Worm (Caenorhabditis elegans) whole organism, early embryonic: ENCODE measurements around the gene F25E5.1.
"Not testable (repeated sequence)": the region's sequence is repeated elsewhere in the genome, so short reads cannot be mapped to it uniquely, and the experiment has no call there.

ENCODE experiments used
- B0310.2 ChIP-seq: sonication (generic microtip); optimal IDR thresholded peaks from 2 replicates; lab custom pipeline; 2016; ENCODE audit warnings: mild to moderate bottlenecking, missing genetic modification characterization, missing compliant biosample characterization
- F13C5.2 ChIP-seq: sonication (generic microtip); optimal IDR thresholded peaks from 2 replicates; lab custom pipeline; 2017; ENCODE audit warnings: mild to moderate bottlenecking, missing genetic modification characterization, inconsistent platforms, missing compliant biosample characterization
- aly-1 ChIP-seq: sonication (generic microtip); optimal IDR thresholded peaks from 2 replicates; lab custom pipeline; 2016; ENCODE audit warnings: missing genetic modification characterization, missing compliant biosample characterization
- ama-1 ChIP-seq: fragments of 150-350 bp; optimal IDR thresholded peaks from 2 replicates; lab custom pipeline; 2014
- ceh-13 ChIP-seq: fragments of 200-800 bp; sonication (Bioruptor generic); optimal IDR thresholded peaks from 2 replicates; lab custom pipeline; 2018; ENCODE audit warnings: mild to moderate bottlenecking, missing genetic modification characterization, missing compliant biosample characterization
- ceh-36 ChIP-seq: sonication (generic microtip); optimal IDR thresholded peaks from 2 replicates; lab custom pipeline; 2016; ENCODE audit warnings: missing genetic modification characterization, inconsistent platforms, missing compliant biosample characterization
- ets-7 ChIP-seq: sonication (generic microtip); optimal IDR thresholded peaks from 2 replicates; lab custom pipeline; 2016; ENCODE audit warnings: missing genotype, missing genetic modification characterization, missing compliant biosample characterization
- flt-1 ChIP-seq: fragments of 200-800 bp; sonication (Bioruptor generic); IDR thresholded peaks from 2 replicates; pipeline ENCODE4 v1.3.6; 2022; ENCODE audit warnings: missing genetic modification characterization, missing compliant biosample characterization
- hmbx-1 ChIP-seq: sonication (generic microtip); optimal IDR thresholded peaks from 2 replicates; lab custom pipeline; 2016; ENCODE audit warnings: mild to moderate bottlenecking, missing genetic modification characterization, missing compliant biosample characterization
- hmg-4 ChIP-seq: fragments of 200-800 bp; sonication (Bioruptor generic); optimal IDR thresholded peaks from 2 replicates; lab custom pipeline; 2018; ENCODE audit warnings: mild to moderate bottlenecking, missing genetic modification characterization, missing compliant biosample characterization
- hnd-1 ChIP-seq: sonication (generic microtip); optimal IDR thresholded peaks from 2 replicates; lab custom pipeline; 2016; ENCODE audit warnings: missing genetic modification characterization, missing compliant biosample characterization
- pes-1 ChIP-seq: fragments of 200-800 bp; sonication (Bioruptor generic); IDR thresholded peaks from 2 replicates; pipeline ENCODE4 v1.3.6; 2022; ENCODE audit warnings: missing genetic modification reagents, missing genetic modification characterization, missing compliant biosample characterization
- scrt-1 ChIP-seq: fragments of 200-800 bp; sonication (Bioruptor generic); IDR thresholded peaks from 2 replicates; pipeline ENCODE4 v1.3.6; 2022; ENCODE audit warnings: missing genetic modification characterization, missing compliant biosample characterization
- sea-1 ChIP-seq: fragments of 200-800 bp; sonication (Bioruptor generic); conservative IDR thresholded peaks from 2 replicates; pipeline ENCODE4 v1.3.6; 2022; ENCODE audit warnings: missing genetic modification characterization, missing compliant biosample characterization
- tbx-11 ChIP-seq: fragments of 200-800 bp; sonication (Bioruptor generic); IDR thresholded peaks from 2 replicates; pipeline ENCODE4 v1.3.6; 2022; ENCODE audit warnings: missing genetic modification characterization, missing compliant biosample characterization
- tbx-37 ChIP-seq: fragments of 200-800 bp; sonication (Bioruptor generic); conservative IDR thresholded peaks from 2 replicates; pipeline ENCODE4 v1.3.6; 2022; ENCODE audit warnings: missing genetic modification reagents, missing genetic modification characterization, missing compliant biosample characterization
- tra-4 ChIP-seq: sonication (generic microtip); optimal IDR thresholded peaks from 2 replicates; lab custom pipeline; 2017; ENCODE audit warnings: missing genetic modification characterization, missing compliant biosample characterization

Gene F25E5.1

ce11 chrV:7437538-7437937 lies 28.1 kb upstream of the F25E5.1 start, which contains the start of gene F25E5.9:
TSS of gene F25E5.9 (minus strand) at chrV:7437919.
- no peak for TF ChIP-seq sea-1

DNA sequence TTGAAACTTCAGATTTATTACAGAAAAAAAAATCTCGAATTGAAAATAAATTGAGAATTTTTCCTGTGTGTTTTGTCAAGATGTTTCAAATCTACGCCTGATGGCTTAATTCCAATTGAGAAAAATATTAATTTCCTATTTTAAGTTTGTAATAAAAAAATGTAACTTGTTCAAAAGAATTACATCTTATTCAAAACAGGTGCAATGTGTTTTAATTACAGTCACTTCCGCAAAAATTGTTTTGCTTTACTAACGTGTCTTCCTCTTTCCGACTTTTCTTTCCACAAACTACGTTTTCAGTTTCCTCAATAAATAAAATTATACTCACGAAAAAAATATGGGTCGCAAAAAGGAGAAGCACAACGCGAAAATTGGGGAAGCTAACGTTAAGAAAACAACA lies 27.7 kb upstream of the F25E5.1 start, which contains the start of gene F25E5.16:
Gene F25E5.16 (plus strand): TSS at position 301 of the 400 bp plus-strand sequence.
- no peak for TF ChIP-seq B0310.2 (tag; lab: Kevin White, UChicago)
- no peak for TF ChIP-seq ceh-13
- no peak for TF ChIP-seq pes-1 (GFP tag; lab: Robert Waterston, UW)
- no peak for TF ChIP-seq tbx-37 (GFP tag; lab: Robert Waterston, UW)
- no peak for TF ChIP-seq F13C5.2 (tag; lab: Kevin White, UChicago)
- TF ChIP-seq aly-1 (tag; lab: Kevin White, UChicago): no peak
- TF ChIP-seq ceh-36 (tag; lab: Kevin White, UChicago): no peak
- no peak for TF ChIP-seq hmg-4
- TF ChIP-seq ama-1 (lab: Kevin White, UChicago): no peak
- TF ChIP-seq tra-4: no peak
- TF ChIP-seq ets-7 (tag; lab: Kevin White, UChicago): no peak
- TF ChIP-seq sea-1: no peak
- no peak for TF ChIP-seq tbx-11 (GFP tag; lab: Robert Waterston, UW)
- no peak for TF ChIP-seq hnd-1 (tag; lab: Kevin White, UChicago)
- TF ChIP-seq flt-1 (GFP tag; lab: Robert Waterston, UW): no peak
- no peak for TF ChIP-seq scrt-1 (GFP tag; lab: Robert Waterston, UW)

DNA sequence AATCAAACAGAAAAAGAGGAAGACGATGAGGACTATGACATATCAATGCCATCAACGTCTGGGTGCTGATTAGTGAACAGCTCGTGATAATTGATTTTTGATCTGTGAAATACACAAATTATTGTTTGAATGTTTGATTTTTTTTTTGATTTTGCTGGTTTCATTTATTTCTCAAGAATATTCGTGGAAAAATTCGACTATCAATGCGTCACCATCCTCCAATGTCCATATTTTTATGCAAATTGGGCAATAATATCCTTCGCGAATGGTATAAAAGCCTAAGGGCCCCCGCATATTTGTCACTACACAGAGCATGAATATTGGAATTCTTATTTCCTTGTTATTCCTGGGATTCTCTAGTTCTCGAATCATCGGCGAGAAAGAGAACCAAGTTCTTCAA lies 25.9 kb upstream of the F25E5.1 start, which contains the start of gene try-13:
Gene try-13 (plus strand): TSS at position 301 of the 400 bp plus-strand sequence.
- no peak for TF ChIP-seq hnd-1 (tag; lab: Kevin White, UChicago)
- no peak for TF ChIP-seq aly-1 (tag; lab: Kevin White, UChicago)
- TF ChIP-seq tbx-11 (GFP tag; lab: Robert Waterston, UW): no peak
- TF ChIP-seq hmbx-1: no peak
- TF ChIP-seq ceh-13: no peak

ce11 chrV:7443480-7443879 lies 22.2 kb upstream of the F25E5.1 start:
- TF ChIP-seq tbx-37 (GFP tag; lab: Robert Waterston, UW) (peak; percentile 34; the same call in 1 of the 2 replicates), scrt-1 (GFP tag; lab: Robert Waterston, UW) (0 out of 2 replicates have a peak, but pooled peaks have one; percentile 35), tbx-11 (GFP tag; lab: Robert Waterston, UW) (peak; percentile 68; the same call in 1 of the 2 replicates), sea-1 (peak; percentile 85)

- TF ChIP-seq B0310.2 (tag; lab: Kevin White, UChicago); hmg-4; hnd-1 (tag; lab: Kevin White, UChicago): not testable (repeated sequence)
Observed at ce11 chrV:7444331-7444730, 21.4 kb upstream of the F25E5.1 start, which contains the start of gene nhr-141. TSS of gene nhr-141 (plus strand) at chrV:7444661.

ce11 chrV:7446965-7447364 lies 18.7 kb upstream of the F25E5.1 start, which contains the start of gene F25E5.5:
TSS of gene F25E5.5 (plus strand) at chrV:7447265.
- TF ChIP-seq F13C5.2 (tag; lab: Kevin White, UChicago): no peak
- TF ChIP-seq ama-1 (lab: Kevin White, UChicago): no peak
- TF ChIP-seq hnd-1 (tag; lab: Kevin White, UChicago): no peak
- no peak for TF ChIP-seq tbx-11 (GFP tag; lab: Robert Waterston, UW)
- TF ChIP-seq hmbx-1: no peak
- TF ChIP-seq B0310.2 (tag; lab: Kevin White, UChicago): no peak
- no peak for TF ChIP-seq hmg-4
- TF ChIP-seq ets-7 (tag; lab: Kevin White, UChicago): no peak
- TF ChIP-seq scrt-1 (GFP tag; lab: Robert Waterston, UW): no peak
- no peak for TF ChIP-seq aly-1 (tag; lab: Kevin White, UChicago)
- TF ChIP-seq tra-4: no peak
- TF ChIP-seq tbx-37 (GFP tag; lab: Robert Waterston, UW): no peak
- TF ChIP-seq ceh-36 (tag; lab: Kevin White, UChicago): no peak
- no peak for TF ChIP-seq ceh-13

DNA sequence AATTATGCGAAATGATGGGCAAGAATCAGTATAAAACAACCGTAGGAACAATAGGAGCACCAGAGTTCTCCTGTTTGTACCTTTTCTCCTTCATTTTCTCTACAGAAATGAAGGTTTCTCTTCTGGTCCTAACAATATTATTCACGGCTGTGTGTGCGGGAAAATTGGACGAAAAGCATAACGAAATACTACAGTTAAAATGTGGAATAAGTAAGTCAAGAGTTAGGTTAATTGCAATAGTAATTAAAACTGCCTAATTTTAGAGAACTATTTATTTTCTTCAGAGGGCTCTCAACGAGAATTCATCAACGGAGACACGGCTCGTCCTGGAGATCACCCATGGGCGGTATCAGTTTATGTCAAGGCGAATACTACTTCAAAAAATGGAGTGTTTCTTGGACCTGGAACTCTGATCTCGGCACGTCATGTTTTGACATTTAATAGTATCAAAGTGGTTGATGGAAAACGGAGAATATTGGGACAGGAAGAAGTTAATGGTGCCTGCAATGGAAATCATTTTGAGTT lies 16.3 kb upstream of the F25E5.1 start, which contains the start of gene try-12:
Gene try-12 (plus strand): TSS at position 51 of the 525 bp plus-strand sequence.
- TF ChIP-seq ceh-13 (no peak), ets-7 (tag; lab: Kevin White, UChicago) (no peak), aly-1 (tag; lab: Kevin White, UChicago) (no peak), hmbx-1 (no peak), ama-1 (lab: Kevin White, UChicago) (no peak), pes-1 (GFP tag; lab: Robert Waterston, UW) (no peak), hnd-1 (tag; lab: Kevin White, UChicago) (no peak), hmg-4 (no peak), ceh-36 (tag; lab: Kevin White, UChicago) (no peak), flt-1 (GFP tag; lab: Robert Waterston, UW) (no peak)

DNA sequence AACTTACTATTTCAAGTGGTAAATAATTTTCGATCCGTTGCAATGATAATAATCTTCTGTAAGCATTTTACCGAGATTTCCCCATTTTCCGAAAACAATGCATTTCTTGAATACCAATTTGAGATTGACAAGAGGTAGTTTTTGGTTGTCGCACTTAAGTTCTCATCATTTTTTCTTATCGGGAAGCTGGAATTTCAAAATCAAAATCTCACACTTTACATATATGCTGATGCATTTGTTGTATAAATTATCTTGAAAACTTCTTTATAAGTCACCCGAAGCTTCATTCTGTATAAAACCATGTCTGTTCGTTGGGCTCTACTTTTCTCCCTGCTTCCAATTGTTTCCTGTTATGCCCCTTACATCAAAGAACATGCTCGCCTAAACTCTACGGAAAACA lies 14.3 kb upstream of the F25E5.1 start, which contains the start of gene try-11:
Gene try-11 (plus strand): TSS at position 301 of the 400 bp plus-strand sequence.
- TF ChIP-seq flt-1 (GFP tag; lab: Robert Waterston, UW): no peak
- TF ChIP-seq tbx-11 (GFP tag; lab: Robert Waterston, UW): no peak
- no peak for TF ChIP-seq pes-1 (GFP tag; lab: Robert Waterston, UW)
- TF ChIP-seq tbx-37 (GFP tag; lab: Robert Waterston, UW): no peak
- TF ChIP-seq hnd-1 (tag; lab: Kevin White, UChicago): no peak
